Worm (Caenorhabditis elegans): ENCODE data around the gene T13F2.2.

DNA sequence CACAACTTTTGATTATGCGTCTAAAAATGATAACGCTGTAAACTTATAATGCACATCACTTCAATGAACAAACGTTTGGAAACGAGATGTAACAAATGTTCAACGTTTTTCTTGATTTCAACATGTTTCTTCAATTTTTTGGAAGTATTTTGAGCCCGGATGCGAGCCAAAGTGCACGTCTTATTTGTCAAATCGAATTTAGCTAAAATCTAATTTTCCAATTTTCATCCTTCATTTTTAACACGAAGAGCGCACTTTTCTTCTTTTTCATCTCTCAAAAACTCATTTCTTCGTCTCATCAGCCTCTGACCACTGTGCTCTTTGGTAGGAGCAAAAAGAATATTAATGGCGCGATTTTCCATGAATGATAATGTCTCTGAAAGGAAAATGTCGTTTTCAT lies 1.2 kb upstream of the T13F2.2 start:
- TF ChIP-seq nhr-11 (tag; optimal IDR thresholded peaks at IDR 0.05) = no peak
- TF ChIP-seq mdl-1 (tag; optimal IDR thresholded peaks at IDR 0.05) = no peak
- TF ChIP-seq ztf-11 (tag; optimal IDR thresholded peaks at IDR 0.05) = no peak
- no peak for TF ChIP-seq ama-1 (optimal IDR thresholded peaks at IDR 0.05)
- TF ChIP-seq egl-27 (tag; optimal IDR thresholded peaks at IDR 0.05) = no peak

Measured in whole organism, L2 larva.